Worm (Caenorhabditis elegans) whole organism, early embryonic: ENCODE data around the gene mars-1.

Experiments used
- hmg-4 ChIP-seq: fragments of 200-800 bp; sonication (Bioruptor generic); optimal IDR thresholded peaks from 2 replicates; lab custom pipeline; 2018; ENCODE audit warnings: mild to moderate bottlenecking, missing genetic modification characterization, missing compliant biosample characterization
- pes-1 ChIP-seq: fragments of 200-800 bp; sonication (Bioruptor generic); IDR thresholded peaks from 2 replicates; pipeline ENCODE4 v1.3.6; 2022; ENCODE audit warnings: missing genetic modification reagents, missing genetic modification characterization, missing compliant biosample characterization
- sea-1 ChIP-seq: fragments of 200-800 bp; sonication (Bioruptor generic); conservative IDR thresholded peaks from 2 replicates; pipeline ENCODE4 v1.3.6; 2022; ENCODE audit warnings: missing genetic modification characterization, missing compliant biosample characterization

The mars-1 gene

DNA sequence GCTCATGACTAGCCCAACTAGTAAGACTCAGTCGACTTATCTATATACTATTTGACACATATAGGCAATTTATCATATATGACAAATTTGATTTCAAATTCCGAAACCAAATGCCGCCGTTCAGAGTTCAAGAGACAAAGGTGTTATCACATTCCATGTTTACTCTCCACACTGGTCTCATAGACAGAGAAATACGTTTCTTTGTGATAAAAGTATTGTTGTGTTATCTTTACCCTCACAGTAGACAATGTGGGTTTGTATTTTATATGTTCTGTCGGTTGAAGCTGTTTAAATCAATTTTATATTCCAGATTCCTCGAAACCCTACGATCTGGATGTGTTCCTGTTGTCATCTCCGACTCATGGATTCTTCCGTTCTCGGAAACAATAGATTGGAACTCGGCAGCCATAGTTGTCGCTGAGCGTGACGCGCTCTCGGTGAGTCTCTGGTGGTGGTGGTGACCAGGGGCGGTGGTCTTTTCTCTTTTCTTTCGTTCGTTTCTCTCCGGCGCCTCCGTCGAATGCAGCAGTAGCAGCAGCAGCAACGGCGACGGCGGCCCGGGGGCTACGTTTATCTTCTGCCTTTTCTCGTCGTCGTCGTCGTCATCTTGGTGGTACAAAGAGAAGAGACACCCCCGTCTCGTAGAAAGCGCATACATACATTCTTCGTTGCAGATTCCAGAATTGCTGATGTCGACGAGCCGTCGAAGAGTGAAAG is 52.7 kb downstream of the mars-1 start:
- peak; percentile 16 for TF ChIP-seq hmg-4 (GFP tag; lab: Kevin White, UChicago)
- no peak for TF ChIP-seq sea-1 (GFP tag; lab: Robert Waterston, UW)
- peak; percentile 22; the same call in 1 of the 2 replicates for TF ChIP-seq pes-1 (GFP tag; lab: Robert Waterston, UW)
